Worm (Caenorhabditis elegans) whole organism, L4 larva: ENCODE data around the gene pph-1.
A peak's percentile ranks its signal among the peaks of the same experiment; 100 is the strongest.

ENCODE experiments used
- D1046.2 ChIP-seq: fragments of 200-800 bp; sonication (Bioruptor generic); IDR thresholded peaks from 2 replicates; pipeline ENCODE4 v1.3.6; 2022; ENCODE audit warnings: missing genetic modification characterization, missing compliant biosample characterization
- F37D6.2 ChIP-seq: sonication (generic microtip); optimal IDR thresholded peaks from 2 replicates; lab custom pipeline; 2016; ENCODE audit warnings: mild to moderate bottlenecking, missing genetic modification characterization, missing compliant biosample characterization
- F44E2.7 ChIP-seq: fragments of 200-800 bp; sonication (Bioruptor generic); IDR thresholded peaks from 2 replicates; pipeline ENCODE4 v2.1.2; 2022; ENCODE audit warnings: missing genetic modification characterization, missing compliant biosample characterization
- F49E8.2 ChIP-seq: sonication (generic microtip); optimal IDR thresholded peaks from 2 replicates; lab custom pipeline; 2016; ENCODE audit warnings: missing compliant biosample characterization, mild to moderate bottlenecking, missing genetic modification characterization, borderline replicate concordance
- T20F7.1 ChIP-seq: fragments of 200-800 bp; sonication (Bioruptor generic); optimal IDR thresholded peaks from 2 replicates; lab custom pipeline; 2018; ENCODE audit warnings: mild to moderate bottlenecking, missing genetic modification characterization, missing compliant biosample characterization
- Y5F2A.4 ChIP-seq: fragments of 200-800 bp; sonication (Bioruptor generic); optimal IDR thresholded peaks from 2 replicates; lab custom pipeline; 2018; ENCODE audit warnings: mild to moderate bottlenecking, missing genetic modification characterization, missing compliant biosample characterization
- ama-1 ChIP-seq: fragments of 150-350 bp; optimal IDR thresholded peaks from 2 replicates; lab custom pipeline; 2014; ENCODE audit warnings: inconsistent platforms, mixed read lengths
- arid-1 ChIP-seq: fragments of 200-800 bp; sonication (Bioruptor generic); conservative IDR thresholded peaks from 2 replicates; pipeline ENCODE4 v1.3.6; 2022; ENCODE audit warnings: missing genetic modification reagents, missing genetic modification characterization, missing compliant biosample characterization
- ceh-20 ChIP-seq: fragments of 200-800 bp; sonication (Bioruptor generic); IDR thresholded peaks from 2 replicates; pipeline ENCODE4 v1.3.6; 2022; ENCODE audit warnings: missing genetic modification reagents, missing genetic modification characterization, missing compliant biosample characterization
- ces-1 ChIP-seq: fragments of 150-350 bp; sonication (generic microtip); optimal IDR thresholded peaks from 4 replicates; lab custom pipeline; 2014; ENCODE audit warnings: missing biosample characterization, missing genetic modification reagents, missing genetic modification characterization
- cey-2 ChIP-seq: sonication (generic microtip); optimal IDR thresholded peaks from 3 replicates; lab custom pipeline; 2017; ENCODE audit warnings: missing genetic modification characterization, mild to moderate bottlenecking, missing compliant biosample characterization, antibody characterized with exemption, borderline replicate concordance; ENCODE audit not compliant: insufficient read depth
- daf-12 ChIP-seq: fragments of 150-350 bp; optimal IDR thresholded peaks from 2 replicates; lab custom pipeline; 2014; ENCODE audit warnings: missing biosample characterization, missing genetic modification reagents, missing genetic modification characterization
- daf-16 ChIP-seq, 3 experiments: sonication (generic microtip); optimal IDR thresholded peaks; 2 replicates each; lab custom pipeline; 2016 to 2017; ENCODE audit warnings: missing genetic modification characterization in 3 of 3, missing genetic modification reagents in 3 of 3, mild to moderate bottlenecking in 2 of 3, missing compliant biosample characterization in 2 of 3, missing biosample characterization in 1 of 3, moderate library complexity in 1 of 3
- dpl-1 ChIP-seq: fragments of 150-350 bp; optimal IDR thresholded peaks from 2 replicates; lab custom pipeline; 2014; ENCODE audit warnings: missing biosample characterization, missing genetic modification reagents, missing genetic modification characterization
- dve-1 ChIP-seq: sonication (generic microtip); optimal IDR thresholded peaks from 2 replicates; lab custom pipeline; 2017; ENCODE audit warnings: antibody characterized with exemption, mild to moderate bottlenecking, missing genetic modification characterization, missing compliant biosample characterization; ENCODE audit not compliant: insufficient read depth
- hlh-30 ChIP-seq: sonication (generic microtip); optimal IDR thresholded peaks from 2 replicates; lab custom pipeline; 2017; ENCODE audit warnings: antibody characterized with exemption, mild to moderate bottlenecking, missing genetic modification characterization, missing compliant biosample characterization; ENCODE audit not compliant: insufficient read depth
- lin-39 ChIP-seq: fragments of 150-350 bp; optimal IDR thresholded peaks from 2 replicates; lab custom pipeline; 2014; ENCODE audit warnings: missing biosample characterization, missing genetic modification reagents, missing genetic modification characterization
- lir-3 ChIP-seq: sonication (generic microtip); optimal IDR thresholded peaks from 2 replicates; lab custom pipeline; 2016; ENCODE audit warnings: mild to moderate bottlenecking, missing genetic modification characterization, missing compliant biosample characterization
- madf-9 ChIP-seq: fragments of 200-800 bp; sonication (Bioruptor generic); conservative IDR thresholded peaks from 2 replicates; pipeline ENCODE4 v1.3.6; 2022; ENCODE audit warnings: missing genetic modification reagents, missing genetic modification characterization, missing compliant biosample characterization
- mdl-1 ChIP-seq, 2 experiments: fragments of 150-350 bp in 1 of 2; sonication (generic microtip) in 1 of 2; optimal IDR thresholded peaks; 2 replicates each; lab custom pipeline; 2014 to 2017; ENCODE audit warnings: missing biosample characterization in 2 of 2, missing genetic modification characterization in 2 of 2
- mep-1 ChIP-seq: fragments of 150-350 bp; sonication (generic microtip); optimal IDR thresholded peaks from 3 replicates; lab custom pipeline; 2014; ENCODE audit warnings: missing biosample characterization, missing genetic modification characterization
- mxl-2 ChIP-seq: fragments of 200-800 bp; sonication (Bioruptor generic); conservative IDR thresholded peaks from 2 replicates; pipeline ENCODE4 v1.3.6; 2022; ENCODE audit warnings: missing genetic modification reagents, missing genetic modification characterization, missing compliant biosample characterization
- mxl-3 ChIP-seq: fragments of 200-800 bp; sonication (Bioruptor generic); optimal IDR thresholded peaks from 2 replicates; lab custom pipeline; 2018; ENCODE audit warnings: mild to moderate bottlenecking, missing genetic modification characterization, missing compliant biosample characterization
- nhr-11 ChIP-seq: fragments of 150-350 bp; optimal IDR thresholded peaks from 2 replicates; lab custom pipeline; 2014; ENCODE audit warnings: missing biosample characterization, missing genetic modification characterization
- nhr-28 ChIP-seq: fragments of 150-350 bp; optimal IDR thresholded peaks from 2 replicates; lab custom pipeline; 2014; ENCODE audit warnings: missing biosample characterization, missing genetic modification characterization
- nhr-48 ChIP-seq: sonication (generic microtip); optimal IDR thresholded peaks from 2 replicates; lab custom pipeline; 2016; ENCODE audit warnings: mild to moderate bottlenecking, missing genetic modification characterization, missing compliant biosample characterization
- nhr-6 ChIP-seq: fragments of 150-350 bp; optimal IDR thresholded peaks from 2 replicates; lab custom pipeline; 2014; ENCODE audit warnings: missing biosample characterization, missing genetic modification characterization
- nhr-76 ChIP-seq: fragments of 150-350 bp; optimal IDR thresholded peaks from 2 replicates; lab custom pipeline; 2014; ENCODE audit warnings: missing biosample characterization, missing genetic modification characterization
- pha-4 ChIP-seq, 2 experiments: fragments of 150-350 bp in 1 of 2; fragments of 200-800 bp in 1 of 2; sonication (Bioruptor generic) in 1 of 2; IDR thresholded peaks in 1 of 2; optimal IDR thresholded peaks in 1 of 2; 2 replicates each; pipeline versions ENCODE4 v1.3.6 to Lab custom; 2014 to 2022; ENCODE audit warnings: missing genetic modification characterization in 2 of 2, missing genetic modification reagents in 2 of 2, missing biosample characterization in 1 of 2, missing compliant biosample characterization in 1 of 2
- php-3 ChIP-seq: fragments of 200-800 bp; sonication (Bioruptor generic); IDR thresholded peaks from 2 replicates; pipeline ENCODE4 v1.3.6; 2022; ENCODE audit warnings: missing genetic modification reagents, missing genetic modification characterization, missing compliant biosample characterization
- pqm-1 ChIP-seq: sonication (generic microtip); optimal IDR thresholded peaks from 2 replicates; lab custom pipeline; 2017; ENCODE audit warnings: missing biosample characterization, missing genetic modification characterization
- snpc-4 ChIP-seq: fragments of 150-350 bp; optimal IDR thresholded peaks from 2 replicates; lab custom pipeline; 2014; ENCODE audit warnings: missing biosample characterization, missing genetic modification characterization
- spr-3 ChIP-seq: fragments of 200-800 bp; sonication (Bioruptor generic); optimal IDR thresholded peaks from 2 replicates; lab custom pipeline; 2018; ENCODE audit warnings: mild to moderate bottlenecking, missing genetic modification characterization, missing compliant biosample characterization
- tag-97 ChIP-seq: fragments of 200-800 bp; sonication (Bioruptor generic); IDR thresholded peaks from 2 replicates; pipeline ENCODE4 v1.3.6; 2022; ENCODE audit warnings: missing genetic modification characterization, missing compliant biosample characterization
- unc-130 ChIP-seq: sonication (generic microtip); optimal IDR thresholded peaks from 2 replicates; lab custom pipeline; 2016; ENCODE audit warnings: missing genetic modification reagents, missing genetic modification characterization, missing compliant biosample characterization
- unc-62 ChIP-seq, 3 experiments: fragments of 150-350 bp in 1 of 3; sonication (generic microtip); optimal IDR thresholded peaks in 2 of 3; peaks in 1 of 3; 1 replicate in 1 of 3; 2 replicates in 2 of 3; lab custom pipeline; 2014 to 2017; ENCODE audit warnings: missing biosample characterization in 3 of 3, missing genetic modification characterization in 3 of 3, missing genetic modification reagents in 3 of 3, missing genotype in 1 of 3
- ztf-11 ChIP-seq: fragments of 150-350 bp; optimal IDR thresholded peaks from 2 replicates; lab custom pipeline; 2014; ENCODE audit warnings: missing biosample characterization, missing genetic modification characterization
- ztf-7 ChIP-seq: fragments of 150-350 bp; optimal IDR thresholded peaks from 2 replicates; lab custom pipeline; 2014; ENCODE audit warnings: missing biosample characterization, missing genetic modification characterization

Gene pph-1

ce11 chrV:10719833-10720170 lies 17.5 kb downstream of the pph-1 start (continued):
- TF ChIP-seq cey-2 (peak; percentile 76), daf-12 (tag; lab: Kevin White, UChicago) (no peak), unc-130 (GFP tag; lab: Kevin White, UChicago) (no peak), lir-3 (tag; lab: Kevin White, UChicago) (no peak), nhr-48 (tag; lab: Kevin White, UChicago) (no peak), mep-1 (tag; lab: Kevin White, UChicago) (peak; percentile 71), tag-97 (GFP tag; lab: Robert Waterston, UW) (no peak), F49E8.2 (tag; lab: Kevin White, UChicago) (no peak), F37D6.2 (tag; lab: Kevin White, UChicago) (no peak), ztf-11 (tag; lab: Kevin White, UChicago) (no peak), nhr-11 (tag; lab: Kevin White, UChicago) (peak; percentile 88), madf-9 (GFP tag; lab: Robert Waterston, UW) (no peak), mxl-2 (GFP tag; lab: Robert Waterston, UW) (no peak), pqm-1 (peak; percentile 34), D1046.2 (GFP tag; lab: Robert Waterston, UW) (no peak), ama-1 (no peak), php-3 (no peak), daf-16 (GFP tag; optimal IDR thresholded peaks at IDR 0.05; lab: Kevin White, UChicago) (no peak), daf-16 (tag; optimal IDR thresholded peaks at IDR 0.05; lab: Kevin White, UChicago) (peak; percentile 54), mxl-3 (peak; percentile 62), arid-1 (GFP tag; lab: Robert Waterston, UW) (no peak), ces-1 (GFP tag; lab: Kevin White, UChicago) (no peak), F44E2.7 (no peak), hlh-30 (peak; percentile 98), lin-39 (tag; lab: Kevin White, UChicago) (no peak), dpl-1 (GFP tag; lab: Kevin White, UChicago) (peak; percentile 22), nhr-76 (tag; lab: Kevin White, UChicago) (no peak), snpc-4 (tag; lab: Kevin White, UChicago) (no peak), Y5F2A.4 (GFP tag; lab: Kevin White, UChicago) (no peak), T20F7.1 (GFP tag; lab: Kevin White, UChicago) (no peak), spr-3 (no peak), nhr-6 (no peak)

ce11 chrV:10720303-10720847 lies 18.0 kb downstream of the pph-1 start:
- TF ChIP-seq unc-62 (GFP tag; optimal IDR thresholded peaks at IDR 0.05 in 1 of 2; lab: Kevin White, UChicago), result peak in 1 of 2 experiments; percentile 80
- no peak for TF ChIP-seq unc-62 (tag; optimal IDR thresholded peaks at IDR 0.05; lab: Kevin White, UChicago)
- TF ChIP-seq daf-12 (tag; lab: Kevin White, UChicago), result no peak
- TF ChIP-seq lir-3 (tag; lab: Kevin White, UChicago), result no peak
- TF ChIP-seq ceh-20 (GFP tag; lab: Robert Waterston, UW), result peak; percentile 21; the same call in 1 of the 2 replicates

- TF ChIP-seq unc-62 (GFP tag; optimal IDR thresholded peaks at IDR 0.05 in 1 of 2; lab: Kevin White, UChicago) (peak in 1 of 2 experiments; percentile 26), unc-62 (tag; optimal IDR thresholded peaks at IDR 0.05; lab: Kevin White, UChicago) (no peak), nhr-28 (tag; lab: Kevin White, UChicago) (peak; percentile 4), pha-4 (GFP tag; IDR thresholded peaks at IDR 0.05; lab: Robert Waterston, UW) (no peak), pha-4 (tag; optimal IDR thresholded peaks at IDR 0.05; lab: Kevin White, UChicago) (no peak), ztf-7 (no peak), hlh-30 (peak; percentile 65), mdl-1 (tag; optimal IDR thresholded peaks at IDR 0.05; lab: Kevin White, UChicago) (peak in 1 of 2 experiments; percentile 49), dve-1 (tag; lab: Kevin White, UChicago) (peak; percentile 6)
Measured at ce11 chrV:10720876-10721275, 18.5 kb downstream of the pph-1 start.
